Fruit fly (Drosophila melanogaster) whole organism, embryonic: Measurements from ENCODE around the gene srp.

Experiments
- ATbp ChIP-seq: fragments of 200-800 bp; sonication (Bioruptor generic); optimal IDR thresholded peaks from 2 replicates; lab custom pipeline; 2017; ENCODE audit warnings: missing biosample characterization, mild to moderate bottlenecking, missing genetic modification characterization, missing genetic modification reagents
- CG10267 ChIP-seq: fragments of 200-800 bp; sonication (Bioruptor generic); optimal IDR thresholded peaks from 2 replicates; lab custom pipeline; 2018; ENCODE audit warnings: missing biosample characterization, mild to moderate bottlenecking, missing genetic modification characterization, moderate library complexity
- CG10321 ChIP-seq: fragments of 200-800 bp; sonication (Bioruptor generic); IDR thresholded peaks from 2 replicates; pipeline ENCODE4 v1.3.6; 2022; ENCODE audit warnings: missing biosample characterization, missing genetic modification characterization
- CG10431 ChIP-seq: fragments of 200-800 bp; sonication (Bioruptor generic); optimal IDR thresholded peaks from 3 replicates; lab custom pipeline; 2018; ENCODE audit warnings: missing biosample characterization, mild to moderate bottlenecking, missing genetic modification characterization
- CG12942 ChIP-seq: fragments of 200-800 bp; sonication (Bioruptor generic); optimal IDR thresholded peaks from 3 replicates; lab custom pipeline; 2016; ENCODE audit warnings: missing biosample characterization, missing genetic modification characterization
- CG14050 ChIP-seq: fragments of 200-800 bp; sonication (Bioruptor generic); IDR thresholded peaks from 3 replicates; pipeline ENCODE4 v1.3.6; 2022; ENCODE audit warnings: missing biosample characterization, missing genetic modification characterization
- CG15479 ChIP-seq: fragments of 200-800 bp; sonication (Bioruptor generic); optimal IDR thresholded peaks from 3 replicates; lab custom pipeline; 2019; ENCODE audit warnings: missing biosample characterization, mild to moderate bottlenecking, missing genetic modification characterization, moderate library complexity
- CG15696 ChIP-seq: fragments of 200-800 bp; sonication (Bioruptor generic); optimal IDR thresholded peaks from 2 replicates; lab custom pipeline; 2019; ENCODE audit warnings: missing biosample characterization, mild to moderate bottlenecking, missing genetic modification characterization, moderate library complexity
- CG1603 ChIP-seq: fragments of 200-800 bp; sonication (Bioruptor generic); optimal IDR thresholded peaks from 2 replicates; lab custom pipeline; 2019; ENCODE audit warnings: missing biosample characterization, mild to moderate bottlenecking, missing genetic modification characterization, moderate library complexity
- CG1832 ChIP-seq: fragments of 200-800 bp; sonication (Bioruptor generic); optimal IDR thresholded peaks from 2 replicates; lab custom pipeline; 2017; ENCODE audit warnings: missing biosample characterization, mild to moderate bottlenecking, missing genetic modification characterization, inconsistent platforms
- CG18476 ChIP-seq: fragments of 200-800 bp; sonication (Bioruptor generic); optimal IDR thresholded peaks from 2 replicates; lab custom pipeline; 2016; ENCODE audit warnings: missing biosample characterization, mild to moderate bottlenecking, missing genetic modification characterization
- CG31388 ChIP-seq: fragments of 200-800 bp; sonication (Bioruptor generic); optimal IDR thresholded peaks from 2 replicates; lab custom pipeline; 2016; ENCODE audit warnings: missing biosample characterization, missing genetic modification characterization
- CG32767 ChIP-seq: fragments of 200-800 bp; sonication (Bioruptor generic); IDR thresholded peaks from 2 replicates; pipeline ENCODE4 v1.3.6; 2022; ENCODE audit warnings: missing biosample characterization, missing genetic modification characterization
- CG3995 ChIP-seq: fragments of 200-800 bp; sonication (Bioruptor generic); optimal IDR thresholded peaks from 3 replicates; lab custom pipeline; 2016; ENCODE audit warnings: missing biosample characterization, missing genetic modification characterization
- CG4360 ChIP-seq: fragments of 200-800 bp; sonication (Bioruptor generic); IDR thresholded peaks from 2 replicates; pipeline ENCODE4 v1.3.6; 2022; ENCODE audit warnings: missing biosample characterization, missing genetic modification characterization
- CG7839 ChIP-seq: fragments of 200-800 bp; sonication (Bioruptor generic); optimal IDR thresholded peaks from 3 replicates; lab custom pipeline; 2018; ENCODE audit warnings: missing biosample characterization, mild to moderate bottlenecking, missing genetic modification characterization, moderate library complexity
- CG8388 ChIP-seq: fragments of 200-800 bp; sonication (Bioruptor generic); optimal IDR thresholded peaks from 2 replicates; lab custom pipeline; 2019; ENCODE audit warnings: missing biosample characterization, mild to moderate bottlenecking, missing genetic modification characterization, moderate library complexity
- Camta ChIP-seq: fragments of 200-800 bp; sonication (Bioruptor generic); optimal IDR thresholded peaks from 2 replicates; lab custom pipeline; 2016; ENCODE audit warnings: missing biosample characterization, missing genetic modification characterization
- Chrac-16 ChIP-seq: fragments of 200-800 bp; sonication (Bioruptor generic); optimal IDR thresholded peaks from 3 replicates; lab custom pipeline; 2016; ENCODE audit warnings: missing biosample characterization, missing genetic modification characterization
- Doc3 ChIP-seq: fragments of 200-800 bp; sonication (Bioruptor generic); IDR thresholded peaks from 3 replicates; pipeline ENCODE4 v1.3.6; 2022; ENCODE audit warnings: missing biosample characterization, missing genetic modification characterization; ENCODE audit not compliant: partially characterized antibody
- Ets97D ChIP-seq: fragments of 200-800 bp; sonication (Bioruptor generic); optimal IDR thresholded peaks from 3 replicates; lab custom pipeline; 2016; ENCODE audit warnings: missing biosample characterization, missing genetic modification characterization
- Hand ChIP-seq: fragments of 200-800 bp; sonication (Bioruptor generic); optimal IDR thresholded peaks from 2 replicates; lab custom pipeline; 2017; ENCODE audit warnings: mild to moderate bottlenecking, missing biosample characterization, missing genetic modification reagents, missing genetic modification characterization
- Hr51 ChIP-seq, 2 experiments: fragments of 200-800 bp; sonication (Bioruptor generic); optimal IDR thresholded peaks; 2 replicates in 1 of 2; 3 replicates in 1 of 2; lab custom pipeline; 2016 to 2018; ENCODE audit warnings: missing biosample characterization in 2 of 2, missing genetic modification characterization in 2 of 2, mild to moderate bottlenecking in 1 of 2, moderate library complexity in 1 of 2
- Lpt ChIP-seq: fragments of >200 bp; optimal IDR thresholded peaks from 2 replicates; lab custom pipeline; 2018; ENCODE audit warnings: missing biosample characterization, missing genetic modification characterization
- Med ChIP-seq: fragments of 200-800 bp; sonication (Bioruptor generic); peaks from one replicate; lab custom pipeline; 2016; ENCODE audit warnings: missing biosample characterization, missing genetic modification characterization, mild to moderate bottlenecking, inconsistent platforms, moderate library complexity
- Nf-YB ChIP-seq: fragments of 200-800 bp; sonication (Bioruptor generic); optimal IDR thresholded peaks from 3 replicates; lab custom pipeline; 2019; ENCODE audit warnings: missing biosample characterization, mild to moderate bottlenecking, missing genetic modification characterization, moderate library complexity
- Nf-YC ChIP-seq: fragments of 200-800 bp; optimal IDR thresholded peaks from 3 replicates; lab custom pipeline; 2019; ENCODE audit warnings: missing biosample characterization, mild to moderate bottlenecking, missing genetic modification characterization, moderate library complexity
- Rx ChIP-seq: fragments of 200-800 bp; sonication (Bioruptor generic); IDR thresholded peaks from 2 replicates; pipeline ENCODE4 v1.3.6; 2022; ENCODE audit warnings: missing biosample characterization, missing genetic modification characterization
- Sry-δ ChIP-seq: fragments of 200-800 bp; sonication (Bioruptor generic); optimal IDR thresholded peaks from 2 replicates; lab custom pipeline; 2016; ENCODE audit warnings: missing biosample characterization, missing genetic modification characterization
- Stat92E ChIP-seq, 3 experiments: fragments of >200 bp in 2 of 3; fragments of 200-800 bp in 1 of 3; sonication (Bioruptor generic) in 1 of 3; optimal IDR thresholded peaks; 2 replicates each; lab custom pipeline; 2017 to 2019; ENCODE audit warnings: missing biosample characterization in 3 of 3, missing genetic modification characterization in 3 of 3, mild to moderate bottlenecking in 1 of 3, moderate library complexity in 1 of 3
- abd-A ChIP-seq: fragments of 200-800 bp; sonication (Bioruptor generic); optimal IDR thresholded peaks from 3 replicates; lab custom pipeline; 2019; ENCODE audit warnings: missing biosample characterization, mild to moderate bottlenecking, missing genetic modification characterization, moderate library complexity
- ara ChIP-seq: fragments of 200-800 bp; sonication (Bioruptor generic); IDR thresholded peaks from 2 replicates; pipeline ENCODE4 v1.3.6; 2022; ENCODE audit warnings: missing biosample characterization, missing genetic modification characterization
- ase ChIP-seq: fragments of 200-800 bp; sonication (Bioruptor generic); IDR thresholded peaks from 3 replicates; pipeline ENCODE4 v1.3.6; 2022; ENCODE audit warnings: missing biosample characterization, missing genetic modification characterization
- btn ChIP-seq: fragments of 200-800 bp; sonication (Bioruptor generic); optimal IDR thresholded peaks from 2 replicates; lab custom pipeline; 2016; ENCODE audit warnings: missing biosample characterization, missing genetic modification characterization
- cad ChIP-seq: fragments of >200 bp; optimal IDR thresholded peaks from 2 replicates; lab custom pipeline; 2017; ENCODE audit warnings: missing biosample characterization, missing genetic modification characterization
- crol ChIP-seq: fragments of 200-800 bp; sonication (Bioruptor generic); IDR thresholded peaks from 2 replicates; pipeline ENCODE4 v1.3.6; 2022; ENCODE audit warnings: missing biosample characterization, missing genetic modification characterization
- disco-r ChIP-seq: fragments of 200-800 bp; sonication (Bioruptor generic); optimal IDR thresholded peaks from 2 replicates; lab custom pipeline; 2016; ENCODE audit warnings: missing biosample characterization, missing genetic modification characterization
- fd102C ChIP-seq: fragments of 200-800 bp; sonication (Bioruptor generic); optimal IDR thresholded peaks from 2 replicates; lab custom pipeline; 2018; ENCODE audit warnings: missing biosample characterization, mild to moderate bottlenecking, missing genetic modification characterization, moderate library complexity
- gt ChIP-seq: fragments of 200-800 bp; sonication (Bioruptor generic); IDR thresholded peaks from 2 replicates; pipeline ENCODE4 v1.3.6; 2022; ENCODE audit warnings: missing biosample characterization, missing genetic modification characterization
- kni ChIP-seq: fragments of 200-800 bp; sonication (Bioruptor generic); optimal IDR thresholded peaks from 3 replicates; lab custom pipeline; 2017; ENCODE audit warnings: mild to moderate bottlenecking, missing biosample characterization, missing genetic modification reagents, missing genetic modification characterization
- oc ChIP-seq: fragments of 200-800 bp; sonication (Bioruptor generic); optimal IDR thresholded peaks from 2 replicates; lab custom pipeline; 2018; ENCODE audit warnings: missing biosample characterization, mild to moderate bottlenecking, missing genetic modification characterization, moderate library complexity
- odd ChIP-seq: fragments of 200-800 bp; sonication (Bioruptor generic); optimal IDR thresholded peaks from 2 replicates; lab custom pipeline; 2017; ENCODE audit warnings: missing biosample characterization, mild to moderate bottlenecking, missing genetic modification characterization
- pros ChIP-seq: fragments of 200-800 bp; sonication (Bioruptor generic); optimal IDR thresholded peaks from 3 replicates; lab custom pipeline; 2019; ENCODE audit warnings: missing biosample characterization, mild to moderate bottlenecking, missing genetic modification characterization, moderate library complexity
- seq ChIP-seq: fragments of 200-800 bp; sonication (Bioruptor generic); IDR thresholded peaks from 2 replicates; pipeline ENCODE4 v1.3.6; 2022; ENCODE audit warnings: missing biosample characterization, missing genetic modification characterization
- so ChIP-seq: fragments of 200-800 bp; sonication (Bioruptor generic); IDR thresholded peaks from 3 replicates; pipeline ENCODE4 v1.3.6; 2022; ENCODE audit warnings: missing biosample characterization, missing genetic modification characterization
- tgo ChIP-seq: fragments of 200-800 bp; sonication (Bioruptor generic); IDR thresholded peaks from 3 replicates; pipeline ENCODE4 v1.3.6; 2022; ENCODE audit warnings: missing biosample characterization, missing genetic modification characterization
- tll ChIP-seq, 2 experiments: fragments of 200-800 bp in 1 of 2; fragments of >200 bp in 1 of 2; sonication (Bioruptor generic) in 1 of 2; optimal IDR thresholded peaks; 2 replicates each; lab custom pipeline; 2017 to 2019; ENCODE audit warnings: missing biosample characterization in 2 of 2, missing genetic modification characterization in 2 of 2, mild to moderate bottlenecking in 1 of 2, moderate library complexity in 1 of 2
- wdn ChIP-seq: fragments of 200-800 bp; sonication (Bioruptor generic); IDR thresholded peaks from 2 replicates; pipeline ENCODE4 v1.3.6; 2022; ENCODE audit warnings: missing biosample characterization, missing genetic modification characterization
- wor ChIP-seq: fragments of 200-800 bp; sonication (Bioruptor generic); IDR thresholded peaks from 2 replicates; pipeline ENCODE4 v1.3.6; 2022; ENCODE audit warnings: missing biosample characterization, missing genetic modification characterization
- zf30C ChIP-seq: fragments of 200-800 bp; sonication (Bioruptor generic); optimal IDR thresholded peaks from 3 replicates; lab custom pipeline; 2018; ENCODE audit warnings: missing biosample characterization, mild to moderate bottlenecking, missing genetic modification characterization
- zfh2 ChIP-seq: fragments of 200-800 bp; sonication (Bioruptor generic); optimal IDR thresholded peaks from 2 replicates; lab custom pipeline; 2016; ENCODE audit warnings: missing biosample characterization, missing genetic modification characterization

Gene srp

dm6 chr3R:16033727-16034126 is 47.8 kb downstream of the srp start (continued):
- TF ChIP-seq so (GFP tag; lab: Robert Waterston, UW) (no peak), CG4360 (no peak), tgo (GFP tag; lab: Robert Waterston, UW) (no peak), CG3995 (GFP tag; lab: Kevin White, UChicago) (no peak), Stat92E (GFP tag; optimal IDR thresholded peaks at IDR 0.05; lab: Kevin White, UChicago) (no peak), CG7839 (no peak), Sry-δ (GFP tag; lab: Kevin White, UChicago) (no peak), btn (GFP tag; lab: Kevin White, UChicago) (no peak), CG15696 (peak; percentile 74), ara (GFP tag; lab: Robert Waterston, UW) (no peak), Ets97D (GFP tag; lab: Kevin White, UChicago) (no peak), wdn (GFP tag; lab: Robert Waterston, UW) (no peak), seq (GFP tag; lab: Robert Waterston, UW) (no peak), CG31388 (GFP tag; lab: Kevin White, UChicago) (no peak), CG1603 (tag; lab: Kevin White, UChicago) (no peak), Lpt (GFP tag; lab: Kevin White, UChicago) (no peak), CG32767 (GFP tag; lab: Robert Waterston, UW) (no peak), CG18476 (GFP tag; lab: Kevin White, UChicago) (no peak), Hand (GFP tag; lab: Kevin White, UChicago) (no peak), CG10267 (tag; lab: Kevin White, UChicago) (peak; percentile 33), Camta (GFP tag; lab: Kevin White, UChicago) (no peak), odd (no peak), CG12942 (GFP tag; lab: Kevin White, UChicago) (no peak), Chrac-16 (GFP tag; lab: Kevin White, UChicago) (no peak), disco-r (no peak), ase (GFP tag; lab: Robert Waterston, UW) (no peak)

dm6 chr3R:16034186-16034585 is 48.2 kb downstream of the srp start:
- no peak for TF ChIP-seq CG14050 (GFP tag; lab: Robert Waterston, UW)
- peak; percentile 83 for TF ChIP-seq CG15479 (GFP tag; lab: Kevin White, UChicago)
- 0 out of 2 replicates have a peak, but pooled peaks have one; percentile 15 for TF ChIP-seq wor (GFP tag; lab: Robert Waterston, UW)
- TF ChIP-seq crol (GFP tag; lab: Robert Waterston, UW), result peak; percentile 58
- 0 out of 2 replicates have a peak, but pooled peaks have one; percentile 6 for TF ChIP-seq CG10321 (GFP tag; lab: Robert Waterston, UW)
- peak; percentile 37 for TF ChIP-seq zf30C (GFP tag; lab: Kevin White, UChicago)
- TF ChIP-seq kni (GFP tag; lab: Kevin White, UChicago), result peak; percentile 65
- TF ChIP-seq Rx (GFP tag; lab: Robert Waterston, UW), result no peak
- peak; percentile 84 for TF ChIP-seq CG10431 (GFP tag; lab: Kevin White, UChicago)
- peak; percentile 12 for TF ChIP-seq Med (GFP tag; lab: Kevin White, UChicago)
- peak; percentile 11 for TF ChIP-seq pros (GFP tag; lab: Kevin White, UChicago)
- TF ChIP-seq CG8388 (GFP tag; lab: Kevin White, UChicago), result no peak
- no peak for TF ChIP-seq Hr51 (GFP tag; optimal IDR thresholded peaks at IDR 0.05; lab: Kevin White, UChicago)
- TF ChIP-seq Nf-YC (tag; lab: Kevin White, UChicago), result peak; percentile 2
- 0 out of 2 replicates have a peak, but pooled peaks have one; percentile 28 for TF ChIP-seq gt (GFP tag; lab: Robert Waterston, UW)
- TF ChIP-seq cad, result peak; percentile 57
- peak in 1 of 2 experiments; percentile 100 for TF ChIP-seq tll (GFP tag; optimal IDR thresholded peaks at IDR 0.05; lab: Kevin White, UChicago)
- TF ChIP-seq Doc3 (GFP tag; lab: Robert Waterston, UW), result no peak
- no peak for TF ChIP-seq ATbp (GFP tag; lab: Kevin White, UChicago)
- TF ChIP-seq zfh2 (GFP tag; lab: Kevin White, UChicago), result no peak
- no peak for TF ChIP-seq fd102C (GFP tag; lab: Kevin White, UChicago)
- TF ChIP-seq CG1832 (GFP tag; lab: Kevin White, UChicago), result peak; percentile 63
- TF ChIP-seq oc (tag; lab: Kevin White, UChicago), result peak; percentile 44
- peak; percentile 63 for TF ChIP-seq Nf-YB (GFP tag; lab: Kevin White, UChicago)
- TF ChIP-seq abd-A (tag; lab: Kevin White, UChicago), result peak; percentile 16
